Worm (Caenorhabditis elegans): ENCODE measurements around the gene msp-81.

DNA sequence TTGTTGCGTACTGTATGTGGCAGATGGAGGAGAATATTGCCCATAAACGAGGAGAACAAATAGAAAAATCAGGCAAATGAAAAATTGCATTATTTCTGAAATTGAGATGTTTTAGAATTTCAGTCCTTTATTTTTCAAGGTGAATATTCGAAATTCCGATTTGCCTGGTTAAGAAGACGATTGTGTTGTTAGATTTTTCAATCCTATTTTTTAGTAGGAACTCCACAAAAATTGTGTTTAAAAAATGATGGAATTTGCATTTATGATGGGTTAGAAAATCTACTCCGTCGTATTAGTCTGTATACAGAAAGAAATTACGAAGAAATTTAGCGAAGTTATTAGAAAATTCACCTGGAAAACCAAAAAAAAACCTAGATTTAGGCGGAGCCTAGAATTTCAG lies 20.8 kb downstream of the msp-81 start, which contains the start of gene egl-20:
- TF ChIP-seq nhr-237 (tag; optimal IDR thresholded peaks at IDR 0.05) (no peak), mep-1 (tag; optimal IDR thresholded peaks at IDR 0.05) (no peak), ceh-83 (GFP tag; optimal IDR thresholded peaks at IDR 0.05) (no peak), snpc-4 (tag; optimal IDR thresholded peaks at IDR 0.05) (no peak), pha-4 (tag; optimal IDR thresholded peaks at IDR 0.05) (no peak), lin-13 (tag; optimal IDR thresholded peaks at IDR 0.05) (no peak), nhr-28 (tag; optimal IDR thresholded peaks at IDR 0.05) (no peak), nhr-76 (tag; optimal IDR thresholded peaks at IDR 0.05) (no peak)
